Fruit fly (Drosophila melanogaster) whole organism: ENCODE data around the gene edin.

Experiments used
- CG8478 ChIP-seq: fragments of >200 bp; optimal IDR thresholded peaks from 2 replicates; lab custom pipeline; 2018; ENCODE audit warnings: inconsistent platforms
- Dll ChIP-seq: fragments of >200 bp; optimal IDR thresholded peaks from 2 replicates; lab custom pipeline; 2017
- EcR ChIP-seq, 2 experiments: fragments of >200 bp; optimal IDR thresholded peaks; 2 replicates each; lab custom pipeline; 2017; ENCODE audit warnings: missing biosample characterization in 2 of 2, missing genetic modification characterization in 2 of 2, missing genetic modification reagents in 2 of 2
- pan ChIP-seq: fragments of >200 bp; optimal IDR thresholded peaks from 2 replicates; lab custom pipeline; 2017
- psq ChIP-seq: fragments of >200 bp; optimal IDR thresholded peaks from 2 replicates; lab custom pipeline; 2017
- usp ChIP-seq: fragments of >200 bp; optimal IDR thresholded peaks from 2 replicates; lab custom pipeline; 2017; ENCODE audit warnings: missing biosample characterization, missing genetic modification characterization, mixed read lengths

- TF ChIP-seq Dll: no peak
- TF ChIP-seq pan (lab: Kevin White, UChicago): no peak
- no peak for TF ChIP-seq psq (lab: Kevin White, UChicago)
- no peak for TF ChIP-seq EcR (GFP tag; optimal IDR thresholded peaks at IDR 0.05; lab: Kevin White, UChicago)
- no peak for TF ChIP-seq usp (GFP tag; lab: Kevin White, UChicago)
- TF ChIP-seq CG8478: no peak
Observed at dm6 chr3L:17445629-17446431, 48.9 kb upstream of the edin start.
